Worm (Caenorhabditis elegans) whole organism, early embryonic: ENCODE measurements around the gene clec-166.

Experiments
- aly-1 ChIP-seq: sonication (generic microtip); optimal IDR thresholded peaks from 2 replicates; lab custom pipeline; 2016; ENCODE audit warnings: missing genetic modification characterization, missing compliant biosample characterization
- ama-1 ChIP-seq: fragments of 150-350 bp; optimal IDR thresholded peaks from 2 replicates; lab custom pipeline; 2014
- ceh-36 ChIP-seq: sonication (generic microtip); optimal IDR thresholded peaks from 2 replicates; lab custom pipeline; 2016; ENCODE audit warnings: missing genetic modification characterization, inconsistent platforms, missing compliant biosample characterization
- flt-1 ChIP-seq: fragments of 200-800 bp; sonication (Bioruptor generic); IDR thresholded peaks from 2 replicates; pipeline ENCODE4 v1.3.6; 2022; ENCODE audit warnings: missing genetic modification characterization, missing compliant biosample characterization
- hmbx-1 ChIP-seq: sonication (generic microtip); optimal IDR thresholded peaks from 2 replicates; lab custom pipeline; 2016; ENCODE audit warnings: mild to moderate bottlenecking, missing genetic modification characterization, missing compliant biosample characterization
- hnd-1 ChIP-seq: sonication (generic microtip); optimal IDR thresholded peaks from 2 replicates; lab custom pipeline; 2016; ENCODE audit warnings: missing genetic modification characterization, missing compliant biosample characterization
- scrt-1 ChIP-seq: fragments of 200-800 bp; sonication (Bioruptor generic); IDR thresholded peaks from 2 replicates; pipeline ENCODE4 v1.3.6; 2022; ENCODE audit warnings: missing genetic modification characterization, missing compliant biosample characterization
- sea-1 ChIP-seq: fragments of 200-800 bp; sonication (Bioruptor generic); conservative IDR thresholded peaks from 2 replicates; pipeline ENCODE4 v1.3.6; 2022; ENCODE audit warnings: missing genetic modification characterization, missing compliant biosample characterization
- tbx-11 ChIP-seq: fragments of 200-800 bp; sonication (Bioruptor generic); IDR thresholded peaks from 2 replicates; pipeline ENCODE4 v1.3.6; 2022; ENCODE audit warnings: missing genetic modification characterization, missing compliant biosample characterization

- TF ChIP-seq ceh-36 (tag; lab: Kevin White, UChicago) (no peak), aly-1 (tag; lab: Kevin White, UChicago) (no peak), ama-1 (no peak), scrt-1 (GFP tag; lab: Robert Waterston, UW) (no peak), flt-1 (GFP tag; lab: Robert Waterston, UW) (no peak), tbx-11 (no peak), hnd-1 (tag; lab: Kevin White, UChicago) (no peak), sea-1 (GFP tag; lab: Robert Waterston, UW) (no peak), hmbx-1 (tag; lab: Kevin White, UChicago) (no peak)
These were observed 39.2 kb downstream of the clec-166 start for ce11 chrIV:1211902-1212301.
